Fruit fly (Drosophila melanogaster): ENCODE data around the gene CG6738.

DNA sequence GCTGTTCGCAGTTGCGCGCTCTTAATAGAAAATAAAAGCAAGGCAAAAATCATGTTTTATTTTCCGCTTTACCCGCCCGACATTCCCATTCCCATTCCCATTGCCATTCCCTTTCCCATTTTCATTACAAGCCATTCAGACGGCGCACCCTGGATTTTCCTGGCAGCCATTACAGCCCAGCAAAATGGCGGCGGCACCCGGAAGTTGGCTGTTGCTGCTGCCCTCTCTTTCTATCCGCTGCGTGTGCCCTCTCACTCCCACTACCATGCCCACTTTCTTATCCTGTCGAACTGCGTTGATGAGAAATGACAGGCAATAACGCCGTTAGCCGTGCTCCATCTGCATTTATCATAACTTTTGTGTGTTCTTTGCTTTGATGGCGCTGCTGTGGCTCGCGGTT, 11.1 kb upstream of the CG6738 start:
- no peak for TF ChIP-seq psq (GFP tag; optimal IDR thresholded peaks at IDR 0.05)
- TF ChIP-seq CrebA (GFP tag; optimal IDR thresholded peaks at IDR 0.05; ENCODE audit: borderline replicate concordance), result no peak
- TF ChIP-seq fru (GFP tag; optimal IDR thresholded peaks at IDR 0.05), result no peak
- no peak for TF ChIP-seq lola (GFP tag; optimal IDR thresholded peaks at IDR 0.05)
- no peak for TF ChIP-seq Jra (GFP tag; optimal IDR thresholded peaks at IDR 0.05)
- TF ChIP-seq dl (GFP tag; optimal IDR thresholded peaks at IDR 0.05; ENCODE audit: insufficient read depth in 1 of 2, partially characterized antibody in 2 of 2), result no peak
- TF ChIP-seq brk (GFP tag; optimal IDR thresholded peaks at IDR 0.05), result no peak
- TF ChIP-seq sage (GFP tag; optimal IDR thresholded peaks at IDR 0.05), result no peak
- no peak for TF ChIP-seq Hr83 (GFP tag; optimal IDR thresholded peaks at IDR 0.05; ENCODE audit: poor library complexity, severe bottlenecking)
